Fruit fly (Drosophila melanogaster) whole organism, embryonic: ENCODE results near the gene Rpn9.
A peak's percentile ranks its signal among the peaks of the same experiment; 100 is the strongest.

ENCODE experiments used
- ATbp ChIP-seq: fragments of 200-800 bp; sonication (Bioruptor generic); optimal IDR thresholded peaks from 2 replicates; lab custom pipeline; 2017; ENCODE audit warnings: missing biosample characterization, mild to moderate bottlenecking, missing genetic modification characterization, missing genetic modification reagents
- Atf6 ChIP-seq: fragments of 200-800 bp; sonication (Bioruptor generic); IDR thresholded peaks from 2 replicates; pipeline ENCODE4 v1.3.6; 2022; ENCODE audit warnings: missing biosample characterization, missing genetic modification characterization
- B-H1 ChIP-seq: fragments of 200-800 bp; sonication (Bioruptor generic); IDR thresholded peaks from 3 replicates; pipeline ENCODE4 v1.3.6; 2022; ENCODE audit warnings: missing biosample characterization, missing genetic modification characterization
- Bgb ChIP-seq: fragments of 200-800 bp; sonication (Bioruptor generic); IDR thresholded peaks from 2 replicates; pipeline ENCODE4 v1.3.6; 2022; ENCODE audit warnings: missing biosample characterization, missing genetic modification characterization; ENCODE audit not compliant: partially characterized antibody
- CG10267 ChIP-seq: fragments of 200-800 bp; sonication (Bioruptor generic); optimal IDR thresholded peaks from 2 replicates; lab custom pipeline; 2018; ENCODE audit warnings: missing biosample characterization, mild to moderate bottlenecking, missing genetic modification characterization, moderate library complexity
- CG10431 ChIP-seq: fragments of 200-800 bp; sonication (Bioruptor generic); optimal IDR thresholded peaks from 3 replicates; lab custom pipeline; 2018; ENCODE audit warnings: missing biosample characterization, mild to moderate bottlenecking, missing genetic modification characterization
- CG10959 ChIP-seq: fragments of 200-800 bp; sonication (Bioruptor generic); IDR thresholded peaks from 2 replicates; pipeline ENCODE4 v1.3.6; 2022; ENCODE audit warnings: missing biosample characterization, missing genetic modification characterization
- CG14014 ChIP-seq: fragments of 200-800 bp; sonication (Bioruptor generic); IDR thresholded peaks from 2 replicates; pipeline ENCODE4 v1.3.6; 2022; ENCODE audit warnings: missing biosample characterization, missing genetic modification characterization
- CG14441 ChIP-seq: fragments of 200-800 bp; sonication (Bioruptor generic); IDR thresholded peaks from 2 replicates; pipeline ENCODE4 v1.3.6; 2022; ENCODE audit warnings: missing biosample characterization, missing genetic modification characterization
- CG14667 ChIP-seq: fragments of 200-800 bp; sonication (Bioruptor generic); IDR thresholded peaks from 2 replicates; pipeline ENCODE4 v1.3.6; 2022; ENCODE audit warnings: missing biosample characterization, missing genetic modification characterization
- CG14860 ChIP-seq: fragments of 200-800 bp; sonication (Bioruptor generic); IDR thresholded peaks from 3 replicates; pipeline ENCODE4 v1.3.6; 2022; ENCODE audit warnings: missing biosample characterization, missing genetic modification characterization; ENCODE audit not compliant: partially characterized antibody
- CG17186 ChIP-seq: fragments of 200-800 bp; sonication (Bioruptor generic); optimal IDR thresholded peaks from 3 replicates; lab custom pipeline; 2017; ENCODE audit warnings: missing biosample characterization, missing genetic modification reagents, missing genetic modification characterization
- CG17829 ChIP-seq: fragments of 200-800 bp; optimal IDR thresholded peaks from 2 replicates; lab custom pipeline; 2019; ENCODE audit warnings: missing biosample characterization, mild to moderate bottlenecking, missing genetic modification characterization, moderate library complexity
- CG18262 ChIP-seq: fragments of 200-800 bp; optimal IDR thresholded peaks from 3 replicates; lab custom pipeline; 2019; ENCODE audit warnings: missing biosample characterization, mild to moderate bottlenecking, missing genetic modification characterization, moderate library complexity
- CG30431 ChIP-seq: fragments of 200-800 bp; sonication (Bioruptor generic); optimal IDR thresholded peaks from 2 replicates; lab custom pipeline; 2017; ENCODE audit warnings: missing biosample characterization, missing genetic modification characterization
- CG6654 ChIP-seq: fragments of 200-800 bp; sonication (Bioruptor generic); optimal IDR thresholded peaks from 2 replicates; lab custom pipeline; 2017; ENCODE audit warnings: missing biosample characterization, mild to moderate bottlenecking, missing genetic modification characterization
- CG6765 ChIP-seq: fragments of 200-800 bp; sonication (Bioruptor generic); optimal IDR thresholded peaks from 3 replicates; lab custom pipeline; 2017; ENCODE audit warnings: missing biosample characterization, mild to moderate bottlenecking, missing genetic modification characterization
- CG8290 ChIP-seq, 3 experiments: fragments of 200-800 bp; sonication (Bioruptor generic); optimal IDR thresholded peaks; 2 replicates each; lab custom pipeline; 2016 to 2019; ENCODE audit warnings: missing biosample characterization in 3 of 3, missing genetic modification characterization in 3 of 3, mild to moderate bottlenecking in 2 of 3, moderate library complexity in 1 of 3
- CoRest ChIP-seq: fragments of 200-800 bp; sonication (Bioruptor generic); optimal IDR thresholded peaks from 3 replicates; lab custom pipeline; 2018; ENCODE audit warnings: missing biosample characterization, mild to moderate bottlenecking, missing genetic modification characterization, moderate library complexity
- Dfd ChIP-seq, 2 experiments: fragments of >200 bp; optimal IDR thresholded peaks; 2 replicates each; lab custom pipeline; 2017; ENCODE audit warnings: missing biosample characterization in 2 of 2, missing genetic modification characterization in 2 of 2
- Eip74EF ChIP-seq, 2 experiments: fragments of 200-800 bp in 1 of 2; fragments of >200 bp in 1 of 2; sonication (Bioruptor generic) in 1 of 2; optimal IDR thresholded peaks; 2 replicates each; lab custom pipeline; 2017 to 2019; ENCODE audit warnings: missing biosample characterization in 2 of 2, missing genetic modification characterization in 2 of 2, mild to moderate bottlenecking in 1 of 2, moderate library complexity in 1 of 2
- Fer3 ChIP-seq: fragments of 200-800 bp; sonication (Bioruptor generic); optimal IDR thresholded peaks from 2 replicates; lab custom pipeline; 2018; ENCODE audit warnings: missing biosample characterization, mild to moderate bottlenecking, missing genetic modification characterization, moderate library complexity
- GATAe ChIP-seq: fragments of 200-800 bp; sonication (Bioruptor generic); conservative IDR thresholded peaks from 2 replicates; pipeline ENCODE4 v1.3.6; 2022; ENCODE audit warnings: missing biosample characterization, missing genetic modification characterization
- Hey ChIP-seq: fragments of 200-800 bp; sonication (Bioruptor generic); optimal IDR thresholded peaks from 3 replicates; lab custom pipeline; 2018; ENCODE audit warnings: missing biosample characterization, mild to moderate bottlenecking, missing genetic modification characterization
- Opbp ChIP-seq: fragments of 200-800 bp; sonication (Bioruptor generic); IDR thresholded peaks from 3 replicates; pipeline ENCODE4 v1.3.6; 2022; ENCODE audit warnings: missing biosample characterization, missing genetic modification characterization; ENCODE audit not compliant: partially characterized antibody
- Optix ChIP-seq: fragments of 200-800 bp; sonication (Bioruptor generic); IDR thresholded peaks from 3 replicates; pipeline ENCODE4 v1.3.6; 2022; ENCODE audit warnings: missing biosample characterization, missing genetic modification characterization
- Poxn ChIP-seq: fragments of 200-800 bp; sonication (Bioruptor generic); IDR thresholded peaks from 2 replicates; pipeline ENCODE4 v1.3.6; 2022; ENCODE audit warnings: missing biosample characterization, missing genetic modification characterization
- Rfx ChIP-seq: fragments of 200-800 bp; sonication (Bioruptor generic); IDR thresholded peaks from 2 replicates; pipeline ENCODE4 v1.3.6; 2022; ENCODE audit warnings: missing biosample characterization, missing genetic modification characterization
- Six4 ChIP-seq: fragments of 200-800 bp; sonication (Bioruptor generic); optimal IDR thresholded peaks from 2 replicates; lab custom pipeline; 2016; ENCODE audit warnings: missing biosample characterization, missing genetic modification characterization
- Sox102F ChIP-seq: fragments of 200-800 bp; sonication (Bioruptor generic); optimal IDR thresholded peaks from 2 replicates; lab custom pipeline; 2018; ENCODE audit warnings: missing biosample characterization, mild to moderate bottlenecking, missing genetic modification characterization, moderate library complexity
- Trl ChIP-seq, 3 experiments: fragments of >200 bp in 2 of 3; fragments of 200-800 bp in 1 of 3; sonication (Bioruptor generic) in 1 of 3; optimal IDR thresholded peaks; 2 replicates in 1 of 3; 3 replicates in 2 of 3; lab custom pipeline; 2016 to 2017; ENCODE audit warnings: missing biosample characterization in 1 of 3, missing genetic modification characterization in 1 of 3
- ase ChIP-seq: fragments of 200-800 bp; sonication (Bioruptor generic); IDR thresholded peaks from 3 replicates; pipeline ENCODE4 v1.3.6; 2022; ENCODE audit warnings: missing biosample characterization, missing genetic modification characterization
- bigmax ChIP-seq: fragments of 200-800 bp; sonication (Bioruptor generic); optimal IDR thresholded peaks from 2 replicates; lab custom pipeline; 2018; ENCODE audit warnings: missing biosample characterization, mild to moderate bottlenecking, missing genetic modification characterization
- br ChIP-seq: fragments of >200 bp; optimal IDR thresholded peaks from 2 replicates; lab custom pipeline; 2017
- chm ChIP-seq: fragments of 200-800 bp; sonication (Bioruptor generic); IDR thresholded peaks from 2 replicates; pipeline ENCODE4 v1.3.6; 2022; ENCODE audit warnings: missing biosample characterization, missing genetic modification characterization
- crol ChIP-seq: fragments of 200-800 bp; sonication (Bioruptor generic); IDR thresholded peaks from 2 replicates; pipeline ENCODE4 v1.3.6; 2022; ENCODE audit warnings: missing biosample characterization, missing genetic modification characterization
- dysf ChIP-seq: fragments of 200-800 bp; sonication (Bioruptor generic); IDR thresholded peaks from 3 replicates; pipeline ENCODE4 v1.3.6; 2022; ENCODE audit warnings: missing biosample characterization, missing genetic modification characterization
- emc ChIP-seq: fragments of 200-800 bp; sonication (Bioruptor generic); optimal IDR thresholded peaks from 2 replicates; lab custom pipeline; 2016; ENCODE audit warnings: missing biosample characterization, missing genetic modification characterization
- gfzf ChIP-seq: fragments of 200-800 bp; sonication (Bioruptor generic); optimal IDR thresholded peaks from 2 replicates; lab custom pipeline; 2016; ENCODE audit warnings: missing biosample characterization, mild to moderate bottlenecking, missing genetic modification characterization, moderate library complexity
- h ChIP-seq: fragments of >200 bp; optimal IDR thresholded peaks from 2 replicates; lab custom pipeline; 2017
- lilli ChIP-seq: fragments of 200-800 bp; sonication (Bioruptor generic); optimal IDR thresholded peaks from 3 replicates; lab custom pipeline; 2016; ENCODE audit warnings: missing biosample characterization, missing genetic modification characterization
- mam ChIP-seq: fragments of 200-800 bp; sonication (Bioruptor generic); optimal IDR thresholded peaks from 3 replicates; lab custom pipeline; 2016; ENCODE audit warnings: missing biosample characterization, missing genetic modification characterization
- pros ChIP-seq: fragments of 200-800 bp; sonication (Bioruptor generic); optimal IDR thresholded peaks from 3 replicates; lab custom pipeline; 2019; ENCODE audit warnings: missing biosample characterization, mild to moderate bottlenecking, missing genetic modification characterization, moderate library complexity
- psq ChIP-seq: fragments of 200-800 bp; sonication (Bioruptor generic); optimal IDR thresholded peaks from 2 replicates; lab custom pipeline; 2017; ENCODE audit warnings: missing biosample characterization, missing genetic modification characterization
- pum ChIP-seq: fragments of 200-800 bp; sonication (Bioruptor generic); optimal IDR thresholded peaks from 2 replicates; lab custom pipeline; 2016; ENCODE audit warnings: missing biosample characterization, missing genetic modification characterization
- pzg ChIP-seq: fragments of 200-800 bp; sonication (Bioruptor generic); optimal IDR thresholded peaks from 3 replicates; lab custom pipeline; 2018; ENCODE audit warnings: missing biosample characterization, mild to moderate bottlenecking, missing genetic modification characterization, moderate library complexity
- sc ChIP-seq, 3 experiments: fragments of >200 bp in 2 of 3; fragments of 200-800 bp in 1 of 3; sonication (Bioruptor generic) in 1 of 3; optimal IDR thresholded peaks; 2 replicates in 2 of 3; 3 replicates in 1 of 3; lab custom pipeline; 2017; ENCODE audit warnings: mild to moderate bottlenecking in 1 of 3, missing biosample characterization in 1 of 3, missing genetic modification characterization in 1 of 3, missing genetic modification reagents in 1 of 3
- slp2 ChIP-seq: fragments of 200-800 bp; sonication (Bioruptor generic); optimal IDR thresholded peaks from 2 replicates; lab custom pipeline; 2016; ENCODE audit warnings: missing biosample characterization, missing genetic modification characterization
- yki ChIP-seq: fragments of >200 bp; optimal IDR thresholded peaks from 3 replicates; lab custom pipeline; 2018

Rpn9 gene

dm6 chr3R:23723381-23724034 is 9.8 kb downstream of the Rpn9 start (continued):
- no peak for TF ChIP-seq GATAe
- peak; percentile 68 to 89 for TF ChIP-seq Trl (optimal IDR thresholded peaks at IDR 0.05; lab: Kevin White, UChicago)
- peak; percentile 83 for TF ChIP-seq Trl (GFP tag; optimal IDR thresholded peaks at IDR 0.05; lab: Kevin White, UChicago)
- TF ChIP-seq Six4 (GFP tag; lab: Kevin White, UChicago): no peak
- TF ChIP-seq psq (GFP tag; lab: Kevin White, UChicago): no peak
- no peak for TF ChIP-seq CG17186 (GFP tag; lab: Kevin White, UChicago)
- TF ChIP-seq Bgb (GFP tag; lab: Robert Waterston, UW): peak; percentile 49; the same call in 1 of the 2 replicates
- peak; percentile 65 for TF ChIP-seq CG6765
- TF ChIP-seq yki (lab: Kevin White, UChicago): no peak
- no peak for TF ChIP-seq CoRest (tag; lab: Kevin White, UChicago)
- no peak for TF ChIP-seq pzg (GFP tag; lab: Kevin White, UChicago)
- 0 out of 2 replicates have a peak, but pooled peaks have one; percentile 58 for TF ChIP-seq chm (GFP tag; lab: Robert Waterston, UW)
- TF ChIP-seq pros (GFP tag; lab: Kevin White, UChicago): no peak
- peak; percentile 16; the same call in 1 of the 2 replicates for TF ChIP-seq CG10959 (GFP tag; lab: Robert Waterston, UW)
- TF ChIP-seq sc (optimal IDR thresholded peaks at IDR 0.05; lab: Kevin White, UChicago): no peak
- TF ChIP-seq sc (GFP tag; optimal IDR thresholded peaks at IDR 0.05; lab: Kevin White, UChicago): peak; percentile 43
- no peak for TF ChIP-seq CG6654 (GFP tag; lab: Kevin White, UChicago)
- peak; percentile 24 for TF ChIP-seq Sox102F
- TF ChIP-seq CG30431: no peak
- TF ChIP-seq bigmax: peak; percentile 26
- TF ChIP-seq CG10267: peak; percentile 11
- TF ChIP-seq ase: peak; percentile 50; the same call in 1 of the 3 replicates
- no peak for TF ChIP-seq CG14667 (GFP tag; lab: Robert Waterston, UW)
- TF ChIP-seq mam: no peak
- TF ChIP-seq CG14014 (GFP tag; lab: Robert Waterston, UW): peak; percentile 40; the same call in 1 of the 2 replicates
- no peak for TF ChIP-seq CG14860
- TF ChIP-seq CG17829 (tag; lab: Kevin White, UChicago): no peak
- TF ChIP-seq lilli (GFP tag; lab: Kevin White, UChicago): no peak
- peak; percentile 58; the same call in 1 of the 2 replicates for TF ChIP-seq Rfx (GFP tag; lab: Robert Waterston, UW)
- no peak for TF ChIP-seq CG10431 (GFP tag; lab: Kevin White, UChicago)
- TF ChIP-seq dysf (GFP tag; lab: Robert Waterston, UW): peak; percentile 42; the same call in 1 of the 3 replicates
- TF ChIP-seq Optix (GFP tag; lab: Robert Waterston, UW): peak; percentile 42; the same call in 1 of the 3 replicates
- 0 out of 2 replicates have a peak, but pooled peaks have one; percentile 3 for TF ChIP-seq crol (GFP tag; lab: Robert Waterston, UW)
- peak; percentile 52; the same call in 1 of the 2 replicates for TF ChIP-seq Atf6 (GFP tag; lab: Robert Waterston, UW)
- TF ChIP-seq Opbp (GFP tag; lab: Robert Waterston, UW): no peak
- no peak for TF ChIP-seq Dfd (GFP tag; optimal IDR thresholded peaks at IDR 0.05; lab: Kevin White, UChicago)
- peak; percentile 43; the same call in 1 of the 2 replicates for TF ChIP-seq CG14441 (GFP tag; lab: Robert Waterston, UW)
- TF ChIP-seq Hey: peak; percentile 47
- no peak for TF ChIP-seq Eip74EF (GFP tag; optimal IDR thresholded peaks at IDR 0.05; lab: Kevin White, UChicago)
- TF ChIP-seq br (lab: Kevin White, UChicago): no peak
- no peak for TF ChIP-seq Fer3 (tag; lab: Kevin White, UChicago)
- peak; percentile 10 for TF ChIP-seq pum (GFP tag; lab: Kevin White, UChicago)
- no peak for TF ChIP-seq emc (GFP tag; lab: Kevin White, UChicago)
- no peak for TF ChIP-seq Poxn (GFP tag; lab: Robert Waterston, UW)
- TF ChIP-seq slp2 (GFP tag; lab: Kevin White, UChicago): peak; percentile 56
- TF ChIP-seq h (lab: Kevin White, UChicago): no peak
- peak; percentile 37 for TF ChIP-seq CG8290 (GFP tag; optimal IDR thresholded peaks at IDR 0.05; lab: Kevin White, UChicago)
- peak in 1 of 2 experiments; percentile 51 for TF ChIP-seq CG8290 (tag; optimal IDR thresholded peaks at IDR 0.05; lab: Kevin White, UChicago)
- TF ChIP-seq ATbp (GFP tag; lab: Kevin White, UChicago): peak; percentile 93
- no peak for TF ChIP-seq gfzf (GFP tag; lab: Kevin White, UChicago)
- peak; percentile 9 for TF ChIP-seq CG18262 (tag; lab: Kevin White, UChicago)
- TF ChIP-seq B-H1 (GFP tag; lab: Robert Waterston, UW): no peak
